Worm (Caenorhabditis elegans) whole organism, L1 larva: ENCODE measurements around the gene B0244.6.

Source experiments
- C04F5.9 ChIP-seq: sonication (generic microtip); optimal IDR thresholded peaks from 2 replicates; lab custom pipeline; 2016; ENCODE audit warnings: missing genetic modification characterization, missing compliant biosample characterization
- F16B12.6 ChIP-seq: fragments of 150-350 bp; optimal IDR thresholded peaks from 2 replicates; lab custom pipeline; 2014; ENCODE audit warnings: missing biosample characterization, missing genetic modification characterization
- Y116A8C.19 ChIP-seq: sonication (generic microtip); optimal IDR thresholded peaks from 2 replicates; lab custom pipeline; 2016; ENCODE audit warnings: missing compliant biosample characterization, missing genetic modification characterization, borderline replicate concordance
- aha-1 ChIP-seq: fragments of 150-350 bp; optimal IDR thresholded peaks from 2 replicates; lab custom pipeline; 2014; ENCODE audit warnings: missing biosample characterization, missing genetic modification characterization
- ama-1 ChIP-seq: fragments of 150-350 bp; optimal IDR thresholded peaks from 2 replicates; lab custom pipeline; 2014
- ceh-82 ChIP-seq, 3 experiments: fragments of 150-350 bp in 1 of 3; sonication (generic microtip) in 2 of 3; optimal IDR thresholded peaks; 2 replicates each; lab custom pipeline; 2014 to 2017; ENCODE audit warnings: missing biosample characterization in 3 of 3, missing genetic modification characterization in 3 of 3
- ceh-90 ChIP-seq: sonication (generic microtip); optimal IDR thresholded peaks from 2 replicates; lab custom pipeline; 2016; ENCODE audit warnings: missing genetic modification characterization, missing compliant biosample characterization
- dsc-1 ChIP-seq: sonication (generic microtip); optimal IDR thresholded peaks from 2 replicates; lab custom pipeline; 2016; ENCODE audit warnings: mild to moderate bottlenecking, missing genetic modification characterization, missing compliant biosample characterization
- efl-1 ChIP-seq, 4 experiments: fragments of 150-350 bp; optimal IDR thresholded peaks in 3 of 4; peaks in 1 of 4; 1 replicate in 1 of 4; 2 replicates in 3 of 4; lab custom pipeline; 2014; ENCODE audit warnings: missing biosample characterization in 2 of 4, missing genetic modification characterization in 2 of 4, missing genetic modification reagents in 2 of 4
- elt-3 ChIP-seq, 6 experiments: fragments of 150-350 bp in 1 of 6; sonication (generic microtip); optimal IDR thresholded peaks; 2 replicates each; lab custom pipeline; 2017 to 2018; ENCODE audit warnings: missing biosample characterization in 6 of 6, missing genetic modification characterization in 6 of 6, inconsistent platforms in 1 of 6
- fkh-4 ChIP-seq: sonication (generic microtip); optimal IDR thresholded peaks from 2 replicates; lab custom pipeline; 2016; ENCODE audit warnings: missing compliant biosample characterization, missing genetic modification characterization, borderline replicate concordance
- fkh-8 ChIP-seq: sonication (generic microtip); optimal IDR thresholded peaks from 2 replicates; lab custom pipeline; 2016; ENCODE audit warnings: mild to moderate bottlenecking, missing genetic modification characterization, missing compliant biosample characterization
- grh-1 ChIP-seq: fragments of 200-800 bp; sonication (Bioruptor generic); IDR thresholded peaks from 2 replicates; pipeline ENCODE4 v1.3.6; 2022; ENCODE audit warnings: missing genetic modification reagents, missing genetic modification characterization, missing compliant biosample characterization
- hlh-17 ChIP-seq: fragments of 200-800 bp; sonication (Bioruptor generic); optimal IDR thresholded peaks from 2 replicates; lab custom pipeline; 2018; ENCODE audit warnings: missing genetic modification characterization, mild to moderate bottlenecking, missing compliant biosample characterization, moderate library complexity, borderline replicate concordance
- hpl-2 ChIP-seq: fragments of 150-350 bp; optimal IDR thresholded peaks from 2 replicates; lab custom pipeline; 2014; ENCODE audit warnings: missing biosample characterization, missing genetic modification reagents, missing genetic modification characterization
- isw-1 ChIP-seq: fragments of 200-800 bp; sonication (Bioruptor generic); IDR thresholded peaks from 2 replicates; pipeline ENCODE4 v1.3.6; 2022; ENCODE audit warnings: missing genetic modification characterization, missing compliant biosample characterization
- lin-39 ChIP-seq: fragments of 150-350 bp; optimal IDR thresholded peaks from 2 replicates; lab custom pipeline; 2014; ENCODE audit warnings: missing biosample characterization, missing genetic modification reagents, missing genetic modification characterization
- mab-9 ChIP-seq: fragments of 200-800 bp; sonication (Bioruptor generic); IDR thresholded peaks from 2 replicates; pipeline ENCODE4 v1.3.6; 2022; ENCODE audit warnings: missing genetic modification reagents, missing genetic modification characterization, missing compliant biosample characterization
- mdl-1 ChIP-seq, 2 experiments: fragments of 150-350 bp; optimal IDR thresholded peaks; 2 replicates each; lab custom pipeline; 2014 to 2017; ENCODE audit warnings: missing biosample characterization in 2 of 2, missing genetic modification characterization in 2 of 2, inconsistent platforms in 1 of 2
- mef-2 ChIP-seq: fragments of 150-350 bp; optimal IDR thresholded peaks from 2 replicates; lab custom pipeline; 2014; ENCODE audit warnings: missing biosample characterization, missing genetic modification characterization
- mep-1 ChIP-seq: fragments of 150-350 bp; optimal IDR thresholded peaks from 2 replicates; lab custom pipeline; 2014; ENCODE audit warnings: missing biosample characterization, missing genetic modification characterization
- nhr-11 ChIP-seq: fragments of 150-350 bp; optimal IDR thresholded peaks from 2 replicates; lab custom pipeline; 2014; ENCODE audit warnings: missing biosample characterization, missing genetic modification characterization
- nhr-12 ChIP-seq: sonication (generic microtip); optimal IDR thresholded peaks from 2 replicates; lab custom pipeline; 2017; ENCODE audit warnings: missing biosample characterization, missing genetic modification characterization
- nhr-28 ChIP-seq: fragments of 150-350 bp; optimal IDR thresholded peaks from 2 replicates; lab custom pipeline; 2014; ENCODE audit warnings: missing biosample characterization, missing genetic modification characterization
- nhr-47 ChIP-seq: sonication (generic microtip); optimal IDR thresholded peaks from 2 replicates; lab custom pipeline; 2016; ENCODE audit warnings: mild to moderate bottlenecking, missing genetic modification characterization, moderate library complexity, missing compliant biosample characterization
- nhr-71 ChIP-seq: sonication (generic microtip); optimal IDR thresholded peaks from 2 replicates; lab custom pipeline; 2016; ENCODE audit warnings: mild to moderate bottlenecking, missing genetic modification characterization, moderate library complexity, missing compliant biosample characterization
- pag-3 ChIP-seq: sonication (generic microtip); optimal IDR thresholded peaks from 2 replicates; lab custom pipeline; 2017; ENCODE audit warnings: missing genetic modification characterization, mild to moderate bottlenecking, missing compliant biosample characterization, antibody characterized with exemption, borderline replicate concordance; ENCODE audit not compliant: insufficient read depth
- pax-3 ChIP-seq: fragments of 200-800 bp; sonication (Bioruptor generic); optimal IDR thresholded peaks from 2 replicates; lab custom pipeline; 2018; ENCODE audit warnings: mild to moderate bottlenecking, missing genetic modification characterization, moderate library complexity, missing compliant biosample characterization
- pqm-1 ChIP-seq: sonication (generic microtip); optimal IDR thresholded peaks from 3 replicates; lab custom pipeline; 2017; ENCODE audit warnings: missing biosample characterization, missing genetic modification characterization
- rnt-1 ChIP-seq: sonication (generic microtip); optimal IDR thresholded peaks from 2 replicates; lab custom pipeline; 2016; ENCODE audit warnings: mild to moderate bottlenecking, missing genetic modification characterization, moderate library complexity, missing compliant biosample characterization
- skn-1 ChIP-seq: fragments of 150-350 bp; optimal IDR thresholded peaks from 2 replicates; lab custom pipeline; 2014; ENCODE audit warnings: missing biosample characterization, missing genetic modification characterization
- snu-23 ChIP-seq: sonication (generic microtip); optimal IDR thresholded peaks from 2 replicates; lab custom pipeline; 2016; ENCODE audit warnings: missing genetic modification characterization, missing compliant biosample characterization
- sptf-1 ChIP-seq: fragments of 150-350 bp; optimal IDR thresholded peaks from 2 replicates; lab custom pipeline; 2014; ENCODE audit warnings: missing biosample characterization, missing genetic modification characterization
- tbx-2 ChIP-seq: sonication (generic microtip); optimal IDR thresholded peaks from 2 replicates; lab custom pipeline; 2016; ENCODE audit warnings: missing genetic modification characterization, missing compliant biosample characterization
- unc-130 ChIP-seq: fragments of 150-350 bp; optimal IDR thresholded peaks from 2 replicates; lab custom pipeline; 2017; ENCODE audit warnings: missing biosample characterization, missing genetic modification characterization, inconsistent platforms
- unc-62 ChIP-seq: fragments of 150-350 bp; optimal IDR thresholded peaks from 2 replicates; lab custom pipeline; 2014; ENCODE audit warnings: missing biosample characterization, missing genetic modification reagents, missing genetic modification characterization
- unc-86 ChIP-seq: sonication (generic microtip); optimal IDR thresholded peaks from 2 replicates; lab custom pipeline; 2016; ENCODE audit warnings: missing genetic modification characterization, missing compliant biosample characterization
- unc-98 ChIP-seq: fragments of 200-800 bp; sonication (Bioruptor generic); IDR thresholded peaks from 2 replicates; pipeline ENCODE4 v1.3.6; 2022; ENCODE audit warnings: missing genetic modification characterization, missing compliant biosample characterization
- zag-1 ChIP-seq: fragments of 150-350 bp; optimal IDR thresholded peaks from 2 replicates; lab custom pipeline; 2014; ENCODE audit warnings: missing biosample characterization, missing genetic modification characterization
- ztf-11 ChIP-seq, 2 experiments: sonication (generic microtip); optimal IDR thresholded peaks; 2 replicates each; lab custom pipeline; 2016 to 2017; ENCODE audit warnings: missing genetic modification characterization in 2 of 2, missing biosample characterization in 1 of 2, missing compliant biosample characterization in 1 of 2
- ztf-4 ChIP-seq: fragments of 150-350 bp; optimal IDR thresholded peaks from 2 replicates; lab custom pipeline; 2014; ENCODE audit warnings: missing biosample characterization, missing genetic modification characterization

Gene B0244.6

ce11 chrIII:5688246-5688645, 49.6 kb upstream of the B0244.6 start (continued):
- no peak for TF ChIP-seq lin-39 (tag; lab: Kevin White, UChicago)
- TF ChIP-seq mef-2 (tag; lab: Kevin White, UChicago): no peak
- TF ChIP-seq unc-98 (GFP tag; lab: Robert Waterston, UW): no peak
- TF ChIP-seq grh-1 (GFP tag; lab: Robert Waterston, UW): no peak
- TF ChIP-seq tbx-2 (tag; lab: Kevin White, UChicago): peak; percentile 42
- TF ChIP-seq efl-1 (optimal IDR thresholded peaks at IDR 0.05; lab: Kevin White, UChicago): peak; percentile 29 to 30
- TF ChIP-seq efl-1 (GFP tag; optimal IDR thresholded peaks at IDR 0.05 in 1 of 2; lab: Kevin White, UChicago): no peak
- TF ChIP-seq nhr-11 (tag; lab: Kevin White, UChicago): no peak
- peak; percentile 55 for TF ChIP-seq snu-23 (GFP tag; lab: Kevin White, UChicago)
- no peak for TF ChIP-seq zag-1
- peak; percentile 64 for TF ChIP-seq nhr-71 (tag; lab: Kevin White, UChicago)
- TF ChIP-seq Y116A8C.19 (tag; lab: Kevin White, UChicago): no peak
- TF ChIP-seq dsc-1 (tag; lab: Kevin White, UChicago): no peak
- TF ChIP-seq nhr-28 (tag; lab: Kevin White, UChicago): no peak
- peak; percentile 35 for TF ChIP-seq skn-1 (tag; lab: Kevin White, UChicago)
- TF ChIP-seq rnt-1 (tag; lab: Kevin White, UChicago): peak; percentile 43
- peak in 1 of 2 experiments; percentile 19 for TF ChIP-seq mdl-1 (tag; optimal IDR thresholded peaks at IDR 0.05; lab: Kevin White, UChicago)
- TF ChIP-seq mab-9 (GFP tag; lab: Robert Waterston, UW): no peak
- TF ChIP-seq fkh-8: peak; percentile 41
- TF ChIP-seq elt-3 (tag; optimal IDR thresholded peaks at IDR 0.05; lab: Kevin White, UChicago): no peak
- peak in 1 of 2 experiments; percentile 30 for TF ChIP-seq ztf-11 (tag; optimal IDR thresholded peaks at IDR 0.05; lab: Kevin White, UChicago)
- peak; percentile 49 for TF ChIP-seq nhr-47 (tag; lab: Kevin White, UChicago)
- TF ChIP-seq C04F5.9 (tag; lab: Kevin White, UChicago): no peak
- TF ChIP-seq F16B12.6 (tag; lab: Kevin White, UChicago): no peak
- TF ChIP-seq ztf-4 (tag; lab: Kevin White, UChicago): no peak
- no peak for TF ChIP-seq ama-1 (lab: Kevin White, UChicago)
- TF ChIP-seq ceh-82 (tag; optimal IDR thresholded peaks at IDR 0.05; lab: Kevin White, UChicago): peak in 2 of 3 experiments; percentile 47 to 64
- TF ChIP-seq unc-86 (tag; lab: Kevin White, UChicago): peak; percentile 7
- no peak for TF ChIP-seq pqm-1 (tag; lab: Kevin White, UChicago)
- TF ChIP-seq unc-62 (GFP tag; lab: Kevin White, UChicago): no peak
- TF ChIP-seq hpl-2 (GFP tag; lab: Kevin White, UChicago): no peak
- TF ChIP-seq isw-1 (GFP tag; lab: Robert Waterston, UW): 0 out of 2 replicates have a peak, but pooled peaks have one; percentile 7
- TF ChIP-seq fkh-4: no peak
- TF ChIP-seq hlh-17 (GFP tag; lab: Kevin White, UChicago): no peak
- TF ChIP-seq aha-1 (tag; lab: Kevin White, UChicago): no peak

- TF ChIP-seq ceh-82 (tag; optimal IDR thresholded peaks at IDR 0.05; lab: Kevin White, UChicago): no peak
- TF ChIP-seq pax-3 (tag; lab: Kevin White, UChicago): no peak
- TF ChIP-seq sptf-1 (tag; lab: Kevin White, UChicago): no peak
- TF ChIP-seq mep-1: no peak
- no peak for TF ChIP-seq nhr-12 (tag; lab: Kevin White, UChicago)
- TF ChIP-seq ceh-90: no peak
- no peak for TF ChIP-seq pag-3 (tag; lab: Kevin White, UChicago)
- TF ChIP-seq unc-130 (tag; lab: Kevin White, UChicago): no peak
- TF ChIP-seq, all 84 proteins: peak for 0
These were observed 46.0 kb upstream of the B0244.6 start for ce11 chrIII:5691826-5692225.
